Fruit fly (Drosophila melanogaster) whole organism, embryonic: ENCODE results near the gene MTF-1.

ENCODE experiments used
- Atf-2 ChIP-seq: fragments of 200-800 bp; sonication (Bioruptor generic); optimal IDR thresholded peaks from 2 replicates; lab custom pipeline; 2016; ENCODE audit warnings: missing biosample characterization, missing genetic modification characterization
- B-H1 ChIP-seq: fragments of 200-800 bp; sonication (Bioruptor generic); IDR thresholded peaks from 3 replicates; pipeline ENCODE4 v1.3.6; 2022; ENCODE audit warnings: missing biosample characterization, missing genetic modification characterization
- BtbVII ChIP-seq: fragments of 200-800 bp; sonication (Bioruptor generic); optimal IDR thresholded peaks from 3 replicates; lab custom pipeline; 2017; ENCODE audit warnings: missing biosample characterization, mild to moderate bottlenecking, missing genetic modification characterization
- CG10274 ChIP-seq: fragments of 200-800 bp; sonication (Bioruptor generic); optimal IDR thresholded peaks from 3 replicates; lab custom pipeline; 2017; ENCODE audit warnings: missing biosample characterization, mild to moderate bottlenecking, missing genetic modification characterization
- CG11085 ChIP-seq: fragments of 200-800 bp; sonication (Bioruptor generic); IDR thresholded peaks from 2 replicates; pipeline ENCODE4 v1.3.6; 2022; ENCODE audit warnings: missing biosample characterization, missing genetic modification characterization
- CG16813 ChIP-seq: fragments of 200-800 bp; sonication (Bioruptor generic); IDR thresholded peaks from 3 replicates; pipeline ENCODE4 v1.3.6; 2022; ENCODE audit warnings: missing biosample characterization, missing genetic modification characterization; ENCODE audit not compliant: partially characterized antibody
- CG17385 ChIP-seq: fragments of 200-800 bp; sonication (Bioruptor generic); optimal IDR thresholded peaks from 3 replicates; lab custom pipeline; 2018; ENCODE audit warnings: missing biosample characterization, mild to moderate bottlenecking, missing genetic modification characterization
- CG18764 ChIP-seq: fragments of 200-800 bp; sonication (Bioruptor generic); optimal IDR thresholded peaks from 3 replicates; lab custom pipeline; 2016; ENCODE audit warnings: missing biosample characterization, missing genetic modification characterization
- CG31365 ChIP-seq: fragments of 200-800 bp; sonication (Bioruptor generic); optimal IDR thresholded peaks from 2 replicates; lab custom pipeline; 2018; ENCODE audit warnings: missing biosample characterization, mild to moderate bottlenecking, missing genetic modification characterization
- CG3163 ChIP-seq: fragments of 200-800 bp; sonication (Bioruptor generic); optimal IDR thresholded peaks from 3 replicates; lab custom pipeline; 2016; ENCODE audit warnings: missing biosample characterization, missing genetic modification characterization
- CG42726 ChIP-seq: fragments of 200-800 bp; sonication (Bioruptor generic); IDR thresholded peaks from 2 replicates; pipeline ENCODE4 v1.3.6; 2022; ENCODE audit warnings: missing biosample characterization, missing genetic modification characterization; ENCODE audit not compliant: partially characterized antibody
- CG4617 ChIP-seq: fragments of 200-800 bp; sonication (Bioruptor generic); optimal IDR thresholded peaks from 3 replicates; lab custom pipeline; 2016; ENCODE audit warnings: missing biosample characterization, missing genetic modification characterization, borderline replicate concordance
- CG6689 ChIP-seq: fragments of 200-800 bp; sonication (Bioruptor generic); IDR thresholded peaks from 2 replicates; pipeline ENCODE4 v1.3.6; 2022; ENCODE audit warnings: missing biosample characterization, missing genetic modification characterization
- CG7271 ChIP-seq: fragments of 200-800 bp; sonication (Bioruptor generic); optimal IDR thresholded peaks from 2 replicates; lab custom pipeline; 2018; ENCODE audit warnings: missing biosample characterization, mild to moderate bottlenecking, missing genetic modification characterization, moderate library complexity
- CG7745 ChIP-seq: fragments of 200-800 bp; sonication (Bioruptor generic); optimal IDR thresholded peaks from 2 replicates; lab custom pipeline; 2018; ENCODE audit warnings: missing biosample characterization, mild to moderate bottlenecking, missing genetic modification characterization, moderate library complexity
- CG7786 ChIP-seq: fragments of 200-800 bp; sonication (Bioruptor generic); optimal IDR thresholded peaks from 2 replicates; lab custom pipeline; 2016; ENCODE audit warnings: missing biosample characterization, missing genetic modification characterization
- Ets65A ChIP-seq: fragments of 200-800 bp; sonication (Bioruptor generic); peaks from one replicate; lab custom pipeline; 2016; ENCODE audit warnings: missing biosample characterization, missing genetic modification characterization
- Hmr ChIP-seq: fragments of 200-800 bp; sonication (Bioruptor generic); optimal IDR thresholded peaks from 3 replicates; lab custom pipeline; 2017; ENCODE audit warnings: mild to moderate bottlenecking, missing biosample characterization, missing genetic modification reagents, missing genetic modification characterization
- Hr3 ChIP-seq: fragments of 200-800 bp; sonication (Bioruptor generic); optimal IDR thresholded peaks from 3 replicates; lab custom pipeline; 2016; ENCODE audit warnings: missing biosample characterization, missing genetic modification characterization
- Hr51 ChIP-seq, 2 experiments: fragments of 200-800 bp; sonication (Bioruptor generic); optimal IDR thresholded peaks; 2 replicates in 1 of 2; 3 replicates in 1 of 2; lab custom pipeline; 2016 to 2018; ENCODE audit warnings: missing biosample characterization in 2 of 2, missing genetic modification characterization in 2 of 2, mild to moderate bottlenecking in 1 of 2, moderate library complexity in 1 of 2
- Jarid2 ChIP-seq: fragments of 200-800 bp; sonication (Bioruptor generic); optimal IDR thresholded peaks from 3 replicates; lab custom pipeline; 2017; ENCODE audit warnings: mild to moderate bottlenecking, missing biosample characterization, missing genetic modification reagents, missing genetic modification characterization
- MTF-1 ChIP-seq: fragments of 200-800 bp; sonication (Bioruptor generic); optimal IDR thresholded peaks from 2 replicates; lab custom pipeline; 2018; ENCODE audit warnings: missing biosample characterization, mild to moderate bottlenecking, missing genetic modification characterization, borderline replicate concordance
- Mad ChIP-seq: fragments of 200-800 bp; sonication (Bioruptor generic); optimal IDR thresholded peaks from 2 replicates; lab custom pipeline; 2016; ENCODE audit warnings: missing biosample characterization, missing genetic modification characterization
- NC2α ChIP-seq: fragments of 200-800 bp; sonication (Bioruptor generic); optimal IDR thresholded peaks from 2 replicates; lab custom pipeline; 2016; ENCODE audit warnings: missing biosample characterization, missing genetic modification characterization
- Ravus ChIP-seq: fragments of 200-800 bp; sonication (Bioruptor generic); IDR thresholded peaks from 2 replicates; pipeline ENCODE4 v1.3.6; 2022; ENCODE audit warnings: missing biosample characterization, missing genetic modification characterization
- Scr ChIP-seq: fragments of 200-800 bp; sonication (Bioruptor generic); IDR thresholded peaks from 2 replicates; pipeline ENCODE4 v1.3.6; 2022; ENCODE audit warnings: missing biosample characterization, missing genetic modification characterization; ENCODE audit not compliant: partially characterized antibody
- Trl ChIP-seq, 3 experiments: fragments of >200 bp in 2 of 3; fragments of 200-800 bp in 1 of 3; sonication (Bioruptor generic) in 1 of 3; optimal IDR thresholded peaks; 2 replicates in 1 of 3; 3 replicates in 2 of 3; lab custom pipeline; 2016 to 2017; ENCODE audit warnings: missing biosample characterization in 1 of 3, missing genetic modification characterization in 1 of 3
- ase ChIP-seq: fragments of 200-800 bp; sonication (Bioruptor generic); IDR thresholded peaks from 3 replicates; pipeline ENCODE4 v1.3.6; 2022; ENCODE audit warnings: missing biosample characterization, missing genetic modification characterization
- cas ChIP-seq: fragments of 200-800 bp; sonication (Bioruptor generic); IDR thresholded peaks from 2 replicates; pipeline ENCODE4 v1.3.6; 2022; ENCODE audit warnings: missing biosample characterization, missing genetic modification characterization
- chm ChIP-seq: fragments of 200-800 bp; sonication (Bioruptor generic); IDR thresholded peaks from 2 replicates; pipeline ENCODE4 v1.3.6; 2022; ENCODE audit warnings: missing biosample characterization, missing genetic modification characterization
- dmrt99B ChIP-seq: fragments of 200-800 bp; sonication (Bioruptor generic); optimal IDR thresholded peaks from 2 replicates; lab custom pipeline; 2018; ENCODE audit warnings: missing biosample characterization, mild to moderate bottlenecking, missing genetic modification characterization, moderate library complexity
- emc ChIP-seq: fragments of 200-800 bp; sonication (Bioruptor generic); optimal IDR thresholded peaks from 2 replicates; lab custom pipeline; 2016; ENCODE audit warnings: missing biosample characterization, missing genetic modification characterization
- en ChIP-seq: fragments of 200-800 bp; sonication (Bioruptor generic); optimal IDR thresholded peaks from 2 replicates; lab custom pipeline; 2016; ENCODE audit warnings: missing biosample characterization, missing genetic modification characterization
- gcm ChIP-seq: fragments of 200-800 bp; sonication (Bioruptor generic); optimal IDR thresholded peaks from 2 replicates; lab custom pipeline; 2019; ENCODE audit warnings: missing biosample characterization, mild to moderate bottlenecking, missing genetic modification characterization, moderate library complexity
- her ChIP-seq: fragments of 200-800 bp; sonication (Bioruptor generic); optimal IDR thresholded peaks from 2 replicates; lab custom pipeline; 2016; ENCODE audit warnings: missing biosample characterization, missing genetic modification characterization
- hkb ChIP-seq, 2 experiments: fragments of 200-800 bp in 1 of 2; fragments of >200 bp in 1 of 2; sonication (Bioruptor generic) in 1 of 2; IDR thresholded peaks in 1 of 2; optimal IDR thresholded peaks in 1 of 2; 2 replicates each; pipeline versions ENCODE4 v1.3.6 to Lab custom; 2017 to 2022; ENCODE audit warnings: missing biosample characterization in 1 of 2, missing genetic modification characterization in 1 of 2
- ind ChIP-seq: fragments of 200-800 bp; sonication (Bioruptor generic); optimal IDR thresholded peaks from 3 replicates; lab custom pipeline; 2016; ENCODE audit warnings: missing biosample characterization, missing genetic modification characterization
- jing ChIP-seq: fragments of 200-800 bp; sonication (Bioruptor generic); optimal IDR thresholded peaks from 2 replicates; lab custom pipeline; 2018; ENCODE audit warnings: missing biosample characterization, mild to moderate bottlenecking, missing genetic modification characterization
- lbe ChIP-seq: fragments of 200-800 bp; sonication (Bioruptor generic); optimal IDR thresholded peaks from 2 replicates; lab custom pipeline; 2016; ENCODE audit warnings: missing biosample characterization, mild to moderate bottlenecking, missing genetic modification characterization
- pho ChIP-seq: fragments of 200-800 bp; sonication (Bioruptor generic); optimal IDR thresholded peaks from 2 replicates; lab custom pipeline; 2016; ENCODE audit warnings: missing biosample characterization, missing genetic modification characterization
- phol ChIP-seq: fragments of 200-800 bp; sonication (Bioruptor generic); optimal IDR thresholded peaks from 3 replicates; lab custom pipeline; 2018; ENCODE audit warnings: missing biosample characterization, mild to moderate bottlenecking, missing genetic modification characterization, moderate library complexity
- pros ChIP-seq: fragments of 200-800 bp; sonication (Bioruptor generic); optimal IDR thresholded peaks from 3 replicates; lab custom pipeline; 2019; ENCODE audit warnings: missing biosample characterization, mild to moderate bottlenecking, missing genetic modification characterization, moderate library complexity
- ro ChIP-seq: fragments of 200-800 bp; sonication (Bioruptor generic); IDR thresholded peaks from 2 replicates; pipeline ENCODE4 v1.3.6; 2022; ENCODE audit warnings: missing biosample characterization, missing genetic modification characterization
- seq ChIP-seq: fragments of 200-800 bp; sonication (Bioruptor generic); IDR thresholded peaks from 2 replicates; pipeline ENCODE4 v1.3.6; 2022; ENCODE audit warnings: missing biosample characterization, missing genetic modification characterization
- stc ChIP-seq: fragments of 200-800 bp; sonication (Bioruptor generic); IDR thresholded peaks from 2 replicates; pipeline ENCODE4 v1.3.6; 2022; ENCODE audit warnings: missing biosample characterization, missing genetic modification characterization
- tgo ChIP-seq: fragments of 200-800 bp; sonication (Bioruptor generic); IDR thresholded peaks from 3 replicates; pipeline ENCODE4 v1.3.6; 2022; ENCODE audit warnings: missing biosample characterization, missing genetic modification characterization
- tna ChIP-seq: fragments of 200-800 bp; sonication (Bioruptor generic); IDR thresholded peaks from 2 replicates; pipeline ENCODE4 v1.3.6; 2022; ENCODE audit warnings: missing biosample characterization, missing genetic modification characterization; ENCODE audit not compliant: partially characterized antibody
- ttk ChIP-seq: fragments of 200-800 bp; sonication (Bioruptor generic); IDR thresholded peaks from 2 replicates; pipeline ENCODE4 v2.1.2; 2022; ENCODE audit warnings: missing biosample characterization, missing genetic modification characterization

The MTF-1 gene

DNA sequence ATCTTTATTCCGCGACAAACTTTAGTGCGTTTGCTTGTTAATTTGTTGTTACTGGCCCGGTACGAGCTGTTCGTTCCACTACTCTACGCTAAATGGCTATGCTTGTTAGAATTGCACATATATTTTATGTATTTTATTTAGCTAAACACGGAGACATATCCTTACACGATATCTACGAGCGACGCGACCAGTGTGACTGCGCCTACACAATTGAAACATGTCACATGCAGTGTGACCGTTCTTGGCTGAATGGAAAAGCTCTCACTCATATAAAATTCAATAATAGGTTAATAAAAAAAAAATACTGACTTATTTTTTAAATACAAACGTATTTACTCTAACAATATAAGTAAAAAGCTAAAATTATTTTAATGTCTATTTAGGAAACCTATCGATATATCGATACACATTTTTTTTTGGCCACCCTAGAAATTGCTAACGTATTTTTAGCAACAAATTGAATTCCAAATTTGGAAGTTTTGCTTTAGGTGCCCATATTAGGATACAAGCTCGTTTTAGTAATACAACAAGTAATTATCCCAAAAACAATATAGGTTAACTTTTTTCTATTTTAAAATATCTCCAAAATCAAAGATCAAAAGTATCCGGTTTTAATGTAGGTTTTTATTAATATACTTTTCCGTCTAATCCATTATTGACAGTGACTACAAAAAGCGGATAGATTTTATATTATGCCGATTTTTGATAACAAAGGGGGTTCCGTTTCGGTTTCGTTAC lies 30.9 kb upstream of the MTF-1 start, which contains the start of gene CG4080 (continued):
- TF ChIP-seq CG31365 (no peak), Atf-2 (GFP tag; lab: Kevin White, UChicago) (no peak), cas (GFP tag; lab: Robert Waterston, UW) (no peak), ind (GFP tag; lab: Kevin White, UChicago) (no peak), pros (GFP tag; lab: Kevin White, UChicago) (no peak), CG16813 (GFP tag; lab: Robert Waterston, UW) (peak; percentile 77), ro (no peak), tna (GFP tag; lab: Robert Waterston, UW) (peak; percentile 55), MTF-1 (GFP tag; lab: Kevin White, UChicago) (peak; percentile 7), Hr51 (GFP tag; optimal IDR thresholded peaks at IDR 0.05; lab: Kevin White, UChicago) (no peak), Mad (peak; percentile 26), en (GFP tag; lab: Kevin White, UChicago) (no peak), ttk (no peak), pho (GFP tag; lab: Kevin White, UChicago) (no peak), hkb (optimal IDR thresholded peaks at IDR 0.05; lab: Kevin White, UChicago) (peak; percentile 6), hkb (GFP tag; IDR thresholded peaks at IDR 0.05; lab: Robert Waterston, UW) (0 out of 2 replicates have a peak, but pooled peaks have one; percentile 19), CG7745 (tag; lab: Kevin White, UChicago) (no peak), her (GFP tag; lab: Kevin White, UChicago) (no peak), Ravus (GFP tag; lab: Robert Waterston, UW) (no peak), seq (GFP tag; lab: Robert Waterston, UW) (no peak), tgo (GFP tag; lab: Robert Waterston, UW) (no peak), chm (GFP tag; lab: Robert Waterston, UW) (peak; percentile 13; the same call in 1 of the 2 replicates), lbe (GFP tag; lab: Kevin White, UChicago) (peak; percentile 63), CG17385 (peak; percentile 8), CG4617 (GFP tag; lab: Kevin White, UChicago) (peak; percentile 56), CG7271 (no peak), stc (peak; percentile 53; the same call in 1 of the 2 replicates), CG18764 (no peak), CG3163 (no peak), CG7786 (GFP tag; lab: Kevin White, UChicago) (no peak), Hr3 (GFP tag; lab: Kevin White, UChicago) (peak; percentile 19), Ets65A (GFP tag; lab: Kevin White, UChicago) (peak; percentile 79), B-H1 (GFP tag; lab: Robert Waterston, UW) (no peak), NC2α (no peak), jing (no peak), Hmr (GFP tag; lab: Kevin White, UChicago) (peak; percentile 42), Scr (GFP tag; lab: Robert Waterston, UW) (peak; percentile 90), CG10274 (no peak), CG11085 (GFP tag; lab: Robert Waterston, UW) (no peak), gcm (GFP tag; lab: Kevin White, UChicago) (peak; percentile 11), BtbVII (no peak), phol (tag; lab: Kevin White, UChicago) (peak; percentile 55), CG6689 (0 out of 2 replicates have a peak, but pooled peaks have one; percentile 18), Trl (optimal IDR thresholded peaks at IDR 0.05; lab: Kevin White, UChicago) (no peak), Trl (GFP tag; optimal IDR thresholded peaks at IDR 0.05; lab: Kevin White, UChicago) (no peak), emc (GFP tag; lab: Kevin White, UChicago) (no peak), ase (GFP tag; lab: Robert Waterston, UW) (no peak), dmrt99B (tag; lab: Kevin White, UChicago) (no peak), Jarid2 (GFP tag; lab: Kevin White, UChicago) (peak; percentile 86), CG42726 (no peak)
